Fruit fly (Drosophila melanogaster) whole organism, wandering third instar larva: ENCODE data around the gene kay.

Source experiments
- Abd-B ChIP-seq: fragments of >200 bp; optimal IDR thresholded peaks from 2 replicates; lab custom pipeline; 2017; ENCODE audit warnings: missing biosample characterization, missing genetic modification characterization
- CG9705 ChIP-seq: fragments of 200-800 bp; sonication (Bioruptor generic); optimal IDR thresholded peaks from 2 replicates; lab custom pipeline; 2018; ENCODE audit warnings: missing biosample characterization, mild to moderate bottlenecking, missing genetic modification characterization
- CrebA ChIP-seq: fragments of 200-800 bp; sonication (Bioruptor generic); optimal IDR thresholded peaks from 2 replicates; lab custom pipeline; 2016; ENCODE audit warnings: missing biosample characterization, mild to moderate bottlenecking, missing genetic modification characterization, borderline replicate concordance
- Dfd ChIP-seq: fragments of >200 bp; optimal IDR thresholded peaks from 2 replicates; lab custom pipeline; 2017; ENCODE audit warnings: missing biosample characterization, missing genetic modification characterization
- GATAd ChIP-seq: sonication (Bioruptor generic); optimal IDR thresholded peaks from 2 replicates; lab custom pipeline; 2016; ENCODE audit warnings: missing biosample characterization, missing genetic modification characterization
- Hnf4 ChIP-seq: fragments of 200-800 bp; sonication (Bioruptor generic); optimal IDR thresholded peaks from 2 replicates; lab custom pipeline; 2016; ENCODE audit warnings: missing biosample characterization, mild to moderate bottlenecking, missing genetic modification characterization
- Hr78 ChIP-seq: fragments of >200 bp; optimal IDR thresholded peaks from 2 replicates; lab custom pipeline; 2017; ENCODE audit warnings: missing biosample characterization, missing genetic modification characterization
- Hr83 ChIP-seq: fragments of 200-300 bp; sonication (Bioruptor generic); optimal IDR thresholded peaks from 2 replicates; lab custom pipeline; 2016; ENCODE audit warnings: missing biosample characterization, mild to moderate bottlenecking, missing genetic modification characterization, moderate library complexity; ENCODE audit not compliant: poor library complexity, severe bottlenecking
- Mio ChIP-seq: sonication (Bioruptor generic); optimal IDR thresholded peaks from 2 replicates; lab custom pipeline; 2016; ENCODE audit warnings: missing biosample characterization, missing genetic modification characterization
- Myc ChIP-seq: fragments of >200 bp; optimal IDR thresholded peaks from 2 replicates; lab custom pipeline; 2017
- N ChIP-seq: fragments of >200 bp; optimal IDR thresholded peaks from 2 replicates; lab custom pipeline; 2018; ENCODE audit warnings: missing biosample characterization, missing external identifiers, missing genetic modification characterization
- OdsH ChIP-seq: fragments of 200-800 bp; sonication (Bioruptor generic); optimal IDR thresholded peaks from 2 replicates; lab custom pipeline; 2016; ENCODE audit warnings: missing biosample characterization, mild to moderate bottlenecking, missing genetic modification characterization
- Rel ChIP-seq, 2 experiments: fragments of 200-800 bp; sonication (Bioruptor generic) in 1 of 2; optimal IDR thresholded peaks; 2 replicates in 1 of 2; 3 replicates in 1 of 2; lab custom pipeline; 2016 to 2019; ENCODE audit warnings: mild to moderate bottlenecking in 2 of 2, missing biosample characterization in 2 of 2, missing genetic modification characterization in 2 of 2, moderate library complexity in 1 of 2
- Vsx2 ChIP-seq: fragments of 200-300, 225-300 bp; sonication (Bioruptor generic); optimal IDR thresholded peaks from 2 replicates; lab custom pipeline; 2018; ENCODE audit warnings: missing biosample characterization, missing genetic modification characterization; ENCODE audit not compliant: partially characterized antibody
- br ChIP-seq: fragments of 200-800 bp; sonication (Bioruptor generic); optimal IDR thresholded peaks from 2 replicates; lab custom pipeline; 2016; ENCODE audit warnings: missing biosample characterization, missing genetic modification characterization
- brk ChIP-seq: fragments of 200-800 bp; sonication (Bioruptor generic); optimal IDR thresholded peaks from 2 replicates; lab custom pipeline; 2016; ENCODE audit warnings: missing biosample characterization, mild to moderate bottlenecking, missing genetic modification characterization
- dl ChIP-seq, 2 experiments: fragments of 175-275, 200-275 bp in 1 of 2; fragments of 200-275 bp in 1 of 2; sonication (Bioruptor generic); optimal IDR thresholded peaks; lab custom pipeline; 2018; ENCODE audit warnings: mild to moderate bottlenecking in 2 of 2, missing biosample characterization in 2 of 2, missing genetic modification characterization in 2 of 2, moderate library complexity in 2 of 2; ENCODE audit not compliant: partially characterized antibody in 2 of 2, insufficient read depth in 1 of 2
- dmrt93B ChIP-seq: fragments of 200-800 bp; sonication (Bioruptor generic); optimal IDR thresholded peaks from 2 replicates; lab custom pipeline; 2018; ENCODE audit warnings: missing biosample characterization, mild to moderate bottlenecking, missing genetic modification characterization
- ey ChIP-seq: fragments of 200-800 bp; sonication (Bioruptor generic); optimal IDR thresholded peaks from 2 replicates; lab custom pipeline; 2016; ENCODE audit warnings: missing biosample characterization, missing genetic modification characterization
- fru ChIP-seq: fragments of 200-800 bp; sonication (Bioruptor generic); optimal IDR thresholded peaks from 3 replicates; lab custom pipeline; 2016; ENCODE audit warnings: missing biosample characterization, mild to moderate bottlenecking, missing genetic modification characterization
- h ChIP-seq: fragments of 200-800 bp; sonication (Bioruptor generic); optimal IDR thresholded peaks from 3 replicates; lab custom pipeline; 2016; ENCODE audit warnings: missing biosample characterization, mild to moderate bottlenecking, missing genetic modification characterization
- pan ChIP-seq: fragments of >200 bp; optimal IDR thresholded peaks from 2 replicates; lab custom pipeline; 2017
- psq ChIP-seq: fragments of 200-800 bp; sonication (Bioruptor generic); optimal IDR thresholded peaks from 3 replicates; lab custom pipeline; 2017; ENCODE audit warnings: missing biosample characterization, mild to moderate bottlenecking, missing genetic modification characterization, moderate library complexity
- sage ChIP-seq: fragments of 200-800 bp; sonication (Bioruptor generic); optimal IDR thresholded peaks from 2 replicates; lab custom pipeline; 2016; ENCODE audit warnings: missing biosample characterization, mild to moderate bottlenecking, missing genetic modification characterization
- sv ChIP-seq: fragments of 200-800 bp; sonication (Bioruptor generic); optimal IDR thresholded peaks from 3 replicates; lab custom pipeline; 2016; ENCODE audit warnings: missing biosample characterization, missing genetic modification characterization
- tai ChIP-seq: sonication (Bioruptor generic); optimal IDR thresholded peaks from 2 replicates; lab custom pipeline; 2016; ENCODE audit warnings: missing biosample characterization, missing genetic modification characterization
- usp ChIP-seq: fragments of >200 bp; optimal IDR thresholded peaks from 2 replicates; lab custom pipeline; 2017; ENCODE audit warnings: missing biosample characterization, missing genetic modification characterization
- woc ChIP-seq: sonication (Bioruptor generic); optimal IDR thresholded peaks from 2 replicates; lab custom pipeline; 2016; ENCODE audit warnings: missing biosample characterization, mild to moderate bottlenecking, missing genetic modification characterization

Gene kay

DNA sequence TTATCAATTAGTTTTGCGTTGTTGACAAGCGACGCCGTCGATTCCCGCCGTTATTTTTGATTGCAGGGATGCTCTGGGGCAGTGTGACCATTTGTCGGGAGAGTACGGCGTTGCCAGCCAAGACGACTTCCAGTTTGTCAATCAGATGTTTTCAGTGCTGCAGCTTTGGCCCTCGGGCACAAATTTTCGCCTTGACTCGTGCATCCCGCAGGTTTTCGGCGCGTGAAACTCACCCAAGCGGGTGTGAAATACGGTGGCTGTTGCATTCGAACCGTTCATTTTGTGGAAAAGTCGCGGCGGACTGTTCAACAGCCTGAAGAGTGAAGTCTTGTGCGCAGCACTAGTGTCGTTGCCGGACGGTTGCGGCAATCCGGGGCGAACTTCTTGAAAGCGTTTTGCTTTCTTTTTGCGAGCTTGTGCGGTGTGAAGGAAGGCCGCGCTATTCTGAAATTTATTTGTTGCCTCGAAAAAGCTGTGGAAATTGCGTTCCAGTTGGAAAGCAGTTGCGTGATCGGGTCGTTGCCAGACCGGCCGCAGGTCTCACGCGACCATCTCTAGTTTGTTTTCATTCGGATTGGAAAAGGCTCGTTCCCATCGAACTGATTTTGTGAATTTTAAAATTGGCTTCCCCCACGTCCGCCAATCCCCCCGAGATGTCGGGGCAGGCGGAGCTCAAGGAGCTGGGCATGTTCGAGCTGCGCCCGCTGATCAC is 41.0 kb downstream of the kay start, which contains the start of the genes ca and ncd:
TSS of gene ca (plus strand) at position 130 of the 712 bp plus-strand sequence.
TSS of gene ncd (minus strand) at position 446 of the 712 bp plus-strand sequence.
- TF ChIP-seq CrebA (no peak), brk (no peak), ey (no peak), CG9705 (GFP tag; lab: Kevin White, UChicago) (no peak), GATAd (GFP tag; lab: Kevin White, UChicago) (no peak), Hr83 (GFP tag; lab: Kevin White, UChicago) (no peak)

DNA sequence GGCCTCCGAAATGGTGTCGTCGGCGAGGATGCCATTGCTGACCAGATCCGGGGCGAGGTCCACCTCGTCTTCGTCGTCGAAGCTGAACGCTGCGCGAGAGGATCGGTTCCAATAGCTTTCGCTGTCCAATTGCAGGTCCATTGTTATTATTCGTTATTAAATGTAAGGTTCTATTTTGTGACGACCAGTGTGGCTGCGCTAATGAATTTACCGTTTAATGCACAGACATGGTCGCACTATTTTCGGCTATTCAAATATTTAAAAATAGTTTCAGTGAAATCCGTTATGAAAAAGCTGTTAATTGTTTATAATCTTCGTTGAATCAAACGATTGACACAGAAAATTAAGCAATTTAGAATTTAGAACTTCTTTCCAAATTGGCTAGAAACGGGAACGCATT is 50.5 kb downstream of the kay start, which contains the start of gene Vps16B:
TSS of gene Vps16B (minus strand) at position 186 of the 400 bp plus-strand sequence.
- no peak for TF ChIP-seq dmrt93B (GFP tag; lab: Kevin White, UChicago)
- TF ChIP-seq Mio (GFP tag; lab: Kevin White, UChicago): no peak
- no peak for TF ChIP-seq dl (GFP tag; optimal IDR thresholded peaks at IDR 0.05; lab: Kevin White, UChicago; ENCODE audit: insufficient read depth in 1 of 2, partially characterized antibody in 2 of 2)
- TF ChIP-seq Myc (lab: Kevin White, UChicago): no peak
- no peak for TF ChIP-seq pan (lab: Kevin White, UChicago)
- TF ChIP-seq sv (GFP tag; lab: Kevin White, UChicago): no peak
- TF ChIP-seq br (GFP tag; lab: Kevin White, UChicago): no peak
- TF ChIP-seq Abd-B: no peak
- no peak for TF ChIP-seq psq
- TF ChIP-seq Hnf4 (GFP tag; lab: Kevin White, UChicago): no peak
- no peak for TF ChIP-seq OdsH (GFP tag; lab: Kevin White, UChicago)
- TF ChIP-seq Dfd (GFP tag; lab: Kevin White, UChicago): no peak
- no peak for TF ChIP-seq tai (GFP tag; lab: Kevin White, UChicago)
- no peak for TF ChIP-seq ey

DNA sequence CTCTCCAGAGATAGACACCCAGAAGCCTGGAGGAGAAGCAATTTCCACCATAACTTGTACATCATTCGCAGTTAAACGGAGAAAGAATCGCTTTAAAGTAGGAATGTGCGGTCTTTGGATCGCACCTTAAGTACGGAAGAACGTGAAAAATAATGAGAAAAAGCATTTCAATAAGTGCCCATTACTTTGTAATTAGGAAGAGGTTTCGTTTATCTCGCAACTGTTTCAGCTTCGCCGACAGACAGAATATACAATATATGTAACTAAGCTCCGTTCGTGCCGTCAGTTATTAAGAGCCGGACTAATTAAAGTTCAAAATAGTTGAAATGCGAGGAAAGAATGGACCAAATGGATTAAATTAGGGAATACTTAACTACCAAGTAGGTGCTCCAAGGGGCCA is 51.9 kb downstream of the kay start, which contains the start of gene CG7829:
TSS of gene CG7829 (minus strand) at position 101 of the 400 bp plus-strand sequence.
- TF ChIP-seq GATAd (GFP tag; lab: Kevin White, UChicago) (no peak), fru (GFP tag; lab: Kevin White, UChicago) (no peak), Vsx2 (GFP tag; lab: Kevin White, UChicago) (no peak), dmrt93B (GFP tag; lab: Kevin White, UChicago) (no peak), sage (no peak), N (no peak), Rel (GFP tag; optimal IDR thresholded peaks at IDR 0.05; lab: Kevin White, UChicago) (no peak), Rel (tag; optimal IDR thresholded peaks at IDR 0.05; lab: Kevin White, UChicago) (no peak)
- TF ChIP-seq, all 38 proteins: peak for 0

DNA sequence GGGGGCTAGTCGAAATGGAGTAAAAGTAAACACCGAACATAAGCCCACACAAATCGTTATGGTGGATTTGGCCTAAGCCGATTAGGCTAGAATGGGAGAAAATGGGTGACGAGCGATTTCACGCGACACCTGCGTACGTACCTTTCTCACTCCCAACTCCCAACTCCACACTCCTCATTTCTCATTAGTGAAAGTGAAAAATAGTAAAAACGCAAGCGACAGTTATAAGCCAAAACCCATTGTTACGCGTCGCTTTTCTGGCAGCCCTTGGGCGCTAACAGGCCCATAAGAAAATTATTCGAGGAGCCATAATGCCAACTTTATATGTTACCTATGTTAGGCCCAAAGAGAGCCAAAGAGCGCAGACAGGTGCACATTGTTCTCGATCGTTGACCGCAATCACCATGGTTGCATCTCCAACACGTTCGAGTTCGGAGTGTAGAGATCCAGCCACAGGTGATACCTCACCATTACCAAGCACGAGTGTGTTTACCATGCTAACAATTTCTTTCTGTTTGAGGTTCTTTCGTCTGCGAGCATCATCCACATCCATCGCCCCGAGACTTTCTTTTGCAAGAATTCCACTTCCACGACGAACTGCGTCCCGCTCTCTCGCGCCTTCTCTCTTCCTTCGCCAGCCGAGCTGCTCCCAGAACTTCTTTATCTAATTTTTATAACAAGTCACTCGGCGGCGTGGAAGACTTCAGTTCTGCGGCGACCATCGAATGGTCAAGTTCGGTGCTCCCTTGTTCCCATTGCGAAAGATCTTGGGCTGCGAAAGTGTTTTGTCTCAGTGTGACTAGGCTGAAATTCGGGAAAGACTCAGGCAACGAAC is 52.9 kb downstream of the kay start, which contains the start of gene neo:
TSS of gene neo (plus strand) at position 698 of the 835 bp plus-strand sequence.
- TF ChIP-seq sv (GFP tag; lab: Kevin White, UChicago) (no peak), woc (GFP tag; lab: Kevin White, UChicago) (no peak), CrebA (no peak), Vsx2 (GFP tag; lab: Kevin White, UChicago) (no peak), Rel (GFP tag; optimal IDR thresholded peaks at IDR 0.05; lab: Kevin White, UChicago) (no peak), Rel (tag; optimal IDR thresholded peaks at IDR 0.05; lab: Kevin White, UChicago) (no peak), tai (GFP tag; lab: Kevin White, UChicago) (no peak), Mio (GFP tag; lab: Kevin White, UChicago) (no peak), CG9705 (GFP tag; lab: Kevin White, UChicago) (no peak), Hr78 (GFP tag; lab: Kevin White, UChicago) (no peak), h (no peak), usp (GFP tag; lab: Kevin White, UChicago) (no peak), brk (no peak)
